Fruit fly (Drosophila melanogaster): Measurements from ENCODE around the gene CG4669.

Gene CG4669

DNA sequence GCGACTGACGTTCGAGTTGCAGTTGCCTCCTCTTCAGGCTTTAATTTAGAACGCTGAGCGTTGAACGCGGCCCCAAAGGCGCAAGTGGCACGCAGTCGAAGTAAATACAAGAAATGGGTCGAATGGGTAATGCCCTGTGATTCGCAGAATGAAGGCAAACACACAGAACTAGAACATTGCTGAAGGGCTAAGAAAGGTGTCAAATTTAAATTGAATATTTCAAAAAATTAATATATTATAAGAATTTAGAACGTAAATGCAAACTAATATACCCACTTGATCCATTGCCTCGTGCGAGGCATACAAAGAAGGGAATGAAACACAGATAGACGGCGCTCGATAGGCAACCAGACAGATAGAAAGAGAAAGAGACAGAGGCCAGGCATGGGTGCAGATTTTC is 9.0 kb downstream of the CG4669 start (continued):
- TF ChIP-seq gcm2 (GFP tag; optimal IDR thresholded peaks at IDR 0.05) (no peak), salm (tag; optimal IDR thresholded peaks at IDR 0.05) (no peak), maf-S (GFP tag; optimal IDR thresholded peaks at IDR 0.05) (no peak), ken (GFP tag; IDR thresholded peaks at IDR 0.05) (0 out of 3 replicates have a peak, but pooled peaks have one; percentile 43), da (GFP tag; optimal IDR thresholded peaks at IDR 0.05) (no peak), amos (GFP tag; IDR thresholded peaks at IDR 0.05; ENCODE audit: partially characterized antibody) (no peak), HmgD (GFP tag; optimal IDR thresholded peaks at IDR 0.05) (no peak), HmgZ (tag; optimal IDR thresholded peaks at IDR 0.05) (no peak), Xrp1 (GFP tag; IDR thresholded peaks at IDR 0.05) (no peak), peb (GFP tag; IDR thresholded peaks at IDR 0.05) (0 out of 2 replicates have a peak, but pooled peaks have one; percentile 23), CG15514 (GFP tag; optimal IDR thresholded peaks at IDR 0.05) (no peak), CG43689 (GFP tag; IDR thresholded peaks at IDR 0.05) (no peak), CG12104 (GFP tag; optimal IDR thresholded peaks at IDR 0.05) (no peak), pita (GFP tag; optimal IDR thresholded peaks at IDR 0.05) (no peak), CG13624 (GFP tag; optimal IDR thresholded peaks at IDR 0.05) (no peak), CG7928 (GFP tag; optimal IDR thresholded peaks at IDR 0.05) (no peak), sim (GFP tag; IDR thresholded peaks at IDR 0.05) (no peak), vnd (GFP tag; IDR thresholded peaks at IDR 0.05; ENCODE audit: partially characterized antibody) (no peak), CG14965 (GFP tag; optimal IDR thresholded peaks at IDR 0.05; ENCODE audit: borderline replicate concordance) (no peak), CG9932 (GFP tag; IDR thresholded peaks at IDR 0.05) (no peak), CG34376 (GFP tag; optimal IDR thresholded peaks at IDR 0.05) (no peak), ap (GFP tag; IDR thresholded peaks at IDR 0.05) (peak; percentile 42; the same call in 1 of the 2 replicates), CG2678 (tag; optimal IDR thresholded peaks at IDR 0.05) (peak; percentile 41), CG7556 (GFP tag; optimal IDR thresholded peaks at IDR 0.05) (no peak), bigmax (GFP tag; optimal IDR thresholded peaks at IDR 0.05) (no peak), CG9609 (GFP tag; optimal IDR thresholded peaks at IDR 0.05) (no peak), shn (GFP tag; optimal IDR thresholded peaks at IDR 0.05) (no peak), E2f2 (GFP tag; IDR thresholded peaks at IDR 0.05) (peak; percentile 22; the same call in 1 of the 2 replicates), CG14710 (tag; optimal IDR thresholded peaks at IDR 0.05) (no peak), GATAe (GFP tag; conservative IDR thresholded peaks at IDR 0.05) (no peak), CG12744 (GFP tag; optimal IDR thresholded peaks at IDR 0.05) (no peak), ci (GFP tag; IDR thresholded peaks at IDR 0.05) (peak; percentile 72; the same call in 2 of the 3 replicates), br (optimal IDR thresholded peaks at IDR 0.05) (no peak), Stat92E (GFP tag; optimal IDR thresholded peaks at IDR 0.05) (no peak), klu (GFP tag; IDR thresholded peaks at IDR 0.05) (no peak), tio (GFP tag; optimal IDR thresholded peaks at IDR 0.05) (peak; percentile 44), CG4424 (GFP tag; optimal IDR thresholded peaks at IDR 0.05) (peak; percentile 25), kah (GFP tag; optimal IDR thresholded peaks at IDR 0.05) (no peak), CG1233 (GFP tag; optimal IDR thresholded peaks at IDR 0.05) (no peak), CG3995 (GFP tag; optimal IDR thresholded peaks at IDR 0.05) (no peak), tx (GFP tag; optimal IDR thresholded peaks at IDR 0.05) (no peak), CG4617 (GFP tag; optimal IDR thresholded peaks at IDR 0.05; ENCODE audit: borderline replicate concordance) (no peak), fru (optimal IDR thresholded peaks at IDR 0.05) (no peak), CG10462 (GFP tag; optimal IDR thresholded peaks at IDR 0.05) (no peak), toy (GFP tag; IDR thresholded peaks at IDR 0.05) (no peak), MBD-R2 (GFP tag; IDR thresholded peaks at IDR 0.05) (no peak), Sox100B (GFP tag; optimal IDR thresholded peaks at IDR 0.05) (no peak), nerfin-2 (GFP tag; IDR thresholded peaks at IDR 0.05; ENCODE audit: partially characterized antibody) (no peak), CG12942 (GFP tag; optimal IDR thresholded peaks at IDR 0.05) (peak; percentile 20), jing (GFP tag; optimal IDR thresholded peaks at IDR 0.05) (no peak), CG13775 (GFP tag; optimal IDR thresholded peaks at IDR 0.05) (peak; percentile 3), nau (GFP tag; optimal IDR thresholded peaks at IDR 0.05) (no peak)

Data from whole organism, embryonic.